Fruit fly (Drosophila melanogaster): ENCODE measurements around the gene eIF5B.

Gene eIF5B

DNA sequence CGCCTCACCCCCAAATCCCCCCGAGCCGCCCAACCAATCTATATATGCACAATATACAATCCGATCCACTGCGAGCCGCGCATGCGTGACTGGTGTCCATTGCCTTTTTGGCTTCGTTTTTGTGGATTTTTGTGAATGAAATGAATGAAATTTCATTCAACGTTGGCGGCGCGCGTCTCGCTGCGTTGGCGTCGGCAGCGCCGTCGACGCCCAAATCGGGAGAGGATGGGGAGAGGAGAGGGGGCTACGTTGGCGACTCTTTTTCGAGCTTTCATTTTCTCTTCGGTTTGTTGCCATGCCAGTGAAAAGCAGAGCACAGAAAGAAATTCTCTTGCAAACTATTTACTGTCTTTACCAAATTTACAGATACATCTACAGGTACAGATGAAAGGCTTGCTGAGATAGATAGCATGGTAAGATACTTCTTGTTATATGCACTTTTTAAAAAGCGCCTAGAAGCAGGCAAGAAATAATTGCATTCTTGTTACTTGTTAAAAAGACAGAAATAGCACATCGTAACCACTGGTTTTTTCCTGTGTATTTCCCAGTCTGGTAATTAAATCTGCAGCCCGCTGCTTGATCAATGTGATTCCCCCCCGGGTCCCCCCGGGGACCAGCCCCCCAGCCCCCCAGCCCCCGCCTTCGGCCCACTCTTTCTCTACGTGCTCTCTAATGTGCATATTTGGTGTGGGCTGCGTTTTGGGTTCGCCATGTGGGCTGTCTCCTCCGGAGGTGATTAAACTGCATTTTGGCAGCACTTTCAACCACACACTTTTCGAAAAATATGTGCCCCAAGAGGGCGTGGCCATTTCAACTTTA, 80.3 kb downstream of the eIF5B start (continued):
- TF ChIP-seq CoRest (tag; optimal IDR thresholded peaks at IDR 0.05) (peak; percentile 54), sim (GFP tag; IDR thresholded peaks at IDR 0.05) (no peak; the same call in 1 of the 2 replicates), psq (GFP tag; optimal IDR thresholded peaks at IDR 0.05) (no peak), lab (GFP tag; optimal IDR thresholded peaks at IDR 0.05) (peak; percentile 37), pita (GFP tag; optimal IDR thresholded peaks at IDR 0.05) (no peak), Drgx (GFP tag; IDR thresholded peaks at IDR 0.05) (peak; percentile 76), Sox102F (GFP tag; optimal IDR thresholded peaks at IDR 0.05) (peak; percentile 80), Xrp1 (GFP tag; IDR thresholded peaks at IDR 0.05) (peak; percentile 54; the same call in 1 of the 2 replicates), CG10209 (GFP tag; optimal IDR thresholded peaks at IDR 0.05) (peak; percentile 5), CG14860 (GFP tag; IDR thresholded peaks at IDR 0.05; ENCODE audit: partially characterized antibody) (no peak), sd (tag; optimal IDR thresholded peaks at IDR 0.05) (peak; percentile 29), dpn (GFP tag; optimal IDR thresholded peaks at IDR 0.05) (peak in 1 of 2 experiments; percentile 47), CG4820 (GFP tag; optimal IDR thresholded peaks at IDR 0.05) (peak; percentile 30), Nf-YC (tag; optimal IDR thresholded peaks at IDR 0.05) (peak; percentile 13), gce (GFP tag; IDR thresholded peaks at IDR 0.05) (no peak), tx (GFP tag; optimal IDR thresholded peaks at IDR 0.05) (no peak), CG31388 (GFP tag; optimal IDR thresholded peaks at IDR 0.05) (no peak), CG3726 (GFP tag; IDR thresholded peaks at IDR 0.05) (no peak), CG1602 (GFP tag; optimal IDR thresholded peaks at IDR 0.05) (peak; percentile 9), dmrt99B (tag; optimal IDR thresholded peaks at IDR 0.05) (peak; percentile 83), CG3163 (GFP tag; optimal IDR thresholded peaks at IDR 0.05) (peak; percentile 54), ind (GFP tag; optimal IDR thresholded peaks at IDR 0.05) (peak; percentile 57), CG17359 (tag; optimal IDR thresholded peaks at IDR 0.05) (peak; percentile 55), CG2199 (GFP tag; IDR thresholded peaks at IDR 0.05) (peak; percentile 25; the same call in 1 of the 3 replicates), cg (GFP tag; optimal IDR thresholded peaks at IDR 0.05) (no peak), CG12659 (GFP tag; optimal IDR thresholded peaks at IDR 0.05) (peak; percentile 36), Atf3 (GFP tag; optimal IDR thresholded peaks at IDR 0.05) (no peak), Sox100B (GFP tag; optimal IDR thresholded peaks at IDR 0.05) (peak; percentile 70), peb (GFP tag; IDR thresholded peaks at IDR 0.05) (no peak), Pdp1 (GFP tag; optimal IDR thresholded peaks at IDR 0.05) (peak in 1 of 2 experiments; percentile 12), MTF-1 (GFP tag; optimal IDR thresholded peaks at IDR 0.05; ENCODE audit: borderline replicate concordance) (no peak), PHDP (tag; optimal IDR thresholded peaks at IDR 0.05) (peak; percentile 36), CG8388 (GFP tag; optimal IDR thresholded peaks at IDR 0.05) (peak; percentile 44), CG31441 (GFP tag; IDR thresholded peaks at IDR 0.05) (peak; percentile 74), en (GFP tag; optimal IDR thresholded peaks at IDR 0.05) (no peak), gcm (GFP tag; optimal IDR thresholded peaks at IDR 0.05) (peak; percentile 14), H15 (GFP tag; IDR thresholded peaks at IDR 0.05) (peak; percentile 38; the same call in 1 of the 3 replicates), CG5180 (GFP tag; optimal IDR thresholded peaks at IDR 0.05) (peak; percentile 42), Trl (optimal IDR thresholded peaks at IDR 0.05) (peak in 1 of 2 experiments; percentile 7), Trl (GFP tag; optimal IDR thresholded peaks at IDR 0.05) (no peak), vvl (GFP tag; IDR thresholded peaks at IDR 0.05) (peak; percentile 54), trem (tag; optimal IDR thresholded peaks at IDR 0.05) (peak; percentile 22), wor (GFP tag; IDR thresholded peaks at IDR 0.05) (peak; percentile 56; the same call in 1 of the 2 replicates), BtbVII (GFP tag; optimal IDR thresholded peaks at IDR 0.05) (no peak), sug (tag; optimal IDR thresholded peaks at IDR 0.05) (peak; percentile 0), CG17385 (GFP tag; optimal IDR thresholded peaks at IDR 0.05) (peak; percentile 56), sisA (GFP tag; IDR thresholded peaks at IDR 0.05) (peak; percentile 59), ewg (GFP tag; optimal IDR thresholded peaks at IDR 0.05) (peak; percentile 50), tap (tag; optimal IDR thresholded peaks at IDR 0.05) (peak; percentile 66)
